Worm (Caenorhabditis elegans) whole organism, L1 larva: ENCODE measurements around the gene vhp-1.
A peak's percentile ranks its signal among the peaks of the same experiment; 100 is the strongest.

Source experiments
- C16A3.4 ChIP-seq: fragments of 150-350 bp; optimal IDR thresholded peaks from 2 replicates; lab custom pipeline; 2014; ENCODE audit warnings: missing biosample characterization, missing genetic modification characterization
- F16B12.6 ChIP-seq: fragments of 150-350 bp; optimal IDR thresholded peaks from 2 replicates; lab custom pipeline; 2014; ENCODE audit warnings: missing biosample characterization, missing genetic modification characterization
- alr-1 ChIP-seq: fragments of 200-800 bp; sonication (Bioruptor generic); optimal IDR thresholded peaks from 2 replicates; lab custom pipeline; 2018; ENCODE audit warnings: borderline replicate concordance, mild to moderate bottlenecking, missing genetic modification characterization, missing compliant biosample characterization
- ama-1 ChIP-seq: fragments of 150-350 bp; optimal IDR thresholded peaks from 2 replicates; lab custom pipeline; 2014
- blmp-1 ChIP-seq: fragments of 150-350 bp; optimal IDR thresholded peaks from 2 replicates; lab custom pipeline; 2014; ENCODE audit warnings: missing biosample characterization, missing genetic modification characterization
- ceh-8 ChIP-seq: fragments of 200-800 bp; sonication (Bioruptor generic); optimal IDR thresholded peaks from 2 replicates; lab custom pipeline; 2018; ENCODE audit warnings: mild to moderate bottlenecking, missing genetic modification characterization, moderate library complexity, missing compliant biosample characterization
- ceh-82 ChIP-seq, 3 experiments: fragments of 150-350 bp in 1 of 3; sonication (generic microtip) in 2 of 3; optimal IDR thresholded peaks; 2 replicates each; lab custom pipeline; 2014 to 2017; ENCODE audit warnings: missing biosample characterization in 3 of 3, missing genetic modification characterization in 3 of 3
- ceh-90 ChIP-seq: sonication (generic microtip); optimal IDR thresholded peaks from 2 replicates; lab custom pipeline; 2016; ENCODE audit warnings: missing genetic modification characterization, missing compliant biosample characterization
- ces-1 ChIP-seq: fragments of 150-350 bp; optimal IDR thresholded peaks from 2 replicates; lab custom pipeline; 2014; ENCODE audit warnings: missing biosample characterization, missing genetic modification reagents, missing genetic modification characterization
- dpl-1 ChIP-seq, 3 experiments: fragments of 150-350 bp in 2 of 3; sonication (generic microtip) in 1 of 3; optimal IDR thresholded peaks; 2 replicates each; lab custom pipeline; 2014 to 2017; ENCODE audit warnings: missing biosample characterization in 3 of 3, missing genetic modification characterization in 3 of 3, missing genetic modification reagents in 3 of 3
- dsc-1 ChIP-seq: sonication (generic microtip); optimal IDR thresholded peaks from 2 replicates; lab custom pipeline; 2016; ENCODE audit warnings: mild to moderate bottlenecking, missing genetic modification characterization, missing compliant biosample characterization
- efl-1 ChIP-seq, 4 experiments: fragments of 150-350 bp; optimal IDR thresholded peaks in 3 of 4; peaks in 1 of 4; 1 replicate in 1 of 4; 2 replicates in 3 of 4; lab custom pipeline; 2014; ENCODE audit warnings: missing biosample characterization in 2 of 4, missing genetic modification characterization in 2 of 4, missing genetic modification reagents in 2 of 4
- egl-13 ChIP-seq: sonication (generic microtip); optimal IDR thresholded peaks from 2 replicates; lab custom pipeline; 2016; ENCODE audit warnings: missing genotype, missing genetic modification reagents, missing genetic modification characterization, missing compliant biosample characterization
- egl-27 ChIP-seq, 2 experiments: fragments of 150-350 bp in 1 of 2; sonication (generic microtip); optimal IDR thresholded peaks; 3 replicates each; lab custom pipeline; 2017 to 2018; ENCODE audit warnings: missing biosample characterization in 2 of 2, missing genetic modification characterization in 2 of 2, missing genetic modification reagents in 2 of 2
- elt-2 ChIP-seq: sonication (generic microtip); optimal IDR thresholded peaks from 2 replicates; lab custom pipeline; 2016; ENCODE audit warnings: missing genetic modification characterization, mild to moderate bottlenecking, inconsistent platforms, missing compliant biosample characterization, missing genetic modification reagents
- elt-3 ChIP-seq, 6 experiments: fragments of 150-350 bp in 1 of 6; sonication (generic microtip); optimal IDR thresholded peaks; 2 replicates each; lab custom pipeline; 2017 to 2018; ENCODE audit warnings: missing biosample characterization in 6 of 6, missing genetic modification characterization in 6 of 6, inconsistent platforms in 1 of 6
- fkh-8 ChIP-seq: sonication (generic microtip); optimal IDR thresholded peaks from 2 replicates; lab custom pipeline; 2016; ENCODE audit warnings: mild to moderate bottlenecking, missing genetic modification characterization, missing compliant biosample characterization
- fos-1 ChIP-seq: fragments of 150-350 bp; optimal IDR thresholded peaks from 2 replicates; lab custom pipeline; 2014; ENCODE audit warnings: missing biosample characterization, missing genetic modification characterization
- irx-1 ChIP-seq: sonication (generic microtip); optimal IDR thresholded peaks from 2 replicates; lab custom pipeline; 2016; ENCODE audit warnings: missing genetic modification characterization, missing compliant biosample characterization
- jun-1 ChIP-seq: fragments of 150-350 bp; optimal IDR thresholded peaks from 2 replicates; lab custom pipeline; 2014; ENCODE audit warnings: missing biosample characterization, missing genetic modification reagents, missing genetic modification characterization
- lin-14 ChIP-seq: fragments of 200-800 bp; sonication (Bioruptor generic); optimal IDR thresholded peaks from 2 replicates; lab custom pipeline; 2018; ENCODE audit warnings: mild to moderate bottlenecking, missing genetic modification characterization, moderate library complexity, missing compliant biosample characterization
- lin-35 ChIP-seq, 2 experiments: fragments of 150-350 bp; optimal IDR thresholded peaks; 2 replicates each; lab custom pipeline; 2014; ENCODE audit warnings: missing biosample characterization in 2 of 2, missing genetic modification characterization in 2 of 2, missing genetic modification reagents in 2 of 2
- lin-39 ChIP-seq: fragments of 150-350 bp; optimal IDR thresholded peaks from 2 replicates; lab custom pipeline; 2014; ENCODE audit warnings: missing biosample characterization, missing genetic modification reagents, missing genetic modification characterization
- lir-3 ChIP-seq: sonication (generic microtip); optimal IDR thresholded peaks from 2 replicates; lab custom pipeline; 2016; ENCODE audit warnings: mild to moderate bottlenecking, missing genetic modification characterization, moderate library complexity, missing compliant biosample characterization; ENCODE audit not compliant: poor library complexity
- lsy-2 ChIP-seq, 2 experiments: fragments of 150-350 bp; optimal IDR thresholded peaks; 2 replicates each; lab custom pipeline; 2014; ENCODE audit warnings: missing biosample characterization in 2 of 2, missing genetic modification characterization in 2 of 2
- mab-9 ChIP-seq: fragments of 200-800 bp; sonication (Bioruptor generic); IDR thresholded peaks from 2 replicates; pipeline ENCODE4 v1.3.6; 2022; ENCODE audit warnings: missing genetic modification reagents, missing genetic modification characterization, missing compliant biosample characterization
- mdl-1 ChIP-seq, 2 experiments: fragments of 150-350 bp; optimal IDR thresholded peaks; 2 replicates each; lab custom pipeline; 2014 to 2017; ENCODE audit warnings: missing biosample characterization in 2 of 2, missing genetic modification characterization in 2 of 2, inconsistent platforms in 1 of 2
- mef-2 ChIP-seq: fragments of 150-350 bp; optimal IDR thresholded peaks from 2 replicates; lab custom pipeline; 2014; ENCODE audit warnings: missing biosample characterization, missing genetic modification characterization
- mep-1 ChIP-seq: fragments of 150-350 bp; optimal IDR thresholded peaks from 2 replicates; lab custom pipeline; 2014; ENCODE audit warnings: missing biosample characterization, missing genetic modification characterization
- nhr-19 ChIP-seq: fragments of 200-800 bp; sonication (Bioruptor generic); conservative IDR thresholded peaks from 2 replicates; pipeline ENCODE4 v1.3.6; 2022; ENCODE audit warnings: missing genetic modification characterization, missing compliant biosample characterization
- nhr-237 ChIP-seq: fragments of 150-350 bp; optimal IDR thresholded peaks from 2 replicates; lab custom pipeline; 2014; ENCODE audit warnings: missing biosample characterization, missing genetic modification characterization
- nhr-47 ChIP-seq: sonication (generic microtip); optimal IDR thresholded peaks from 2 replicates; lab custom pipeline; 2016; ENCODE audit warnings: mild to moderate bottlenecking, missing genetic modification characterization, moderate library complexity, missing compliant biosample characterization
- nhr-71 ChIP-seq: sonication (generic microtip); optimal IDR thresholded peaks from 2 replicates; lab custom pipeline; 2016; ENCODE audit warnings: mild to moderate bottlenecking, missing genetic modification characterization, moderate library complexity, missing compliant biosample characterization
- nhr-77 ChIP-seq: fragments of 150-350 bp; optimal IDR thresholded peaks from 2 replicates; lab custom pipeline; 2014; ENCODE audit warnings: missing biosample characterization, missing genetic modification characterization
- nhr-84 ChIP-seq: sonication (generic microtip); optimal IDR thresholded peaks from 2 replicates; lab custom pipeline; 2017; ENCODE audit warnings: missing biosample characterization, missing genetic modification characterization
- nhr-85 ChIP-seq: sonication (generic microtip); peaks from one replicate; lab custom pipeline; 2016; ENCODE audit warnings: missing genetic modification characterization, inconsistent platforms, missing compliant biosample characterization
- pax-3 ChIP-seq: fragments of 200-800 bp; sonication (Bioruptor generic); optimal IDR thresholded peaks from 2 replicates; lab custom pipeline; 2018; ENCODE audit warnings: mild to moderate bottlenecking, missing genetic modification characterization, moderate library complexity, missing compliant biosample characterization
- pqm-1 ChIP-seq: sonication (generic microtip); optimal IDR thresholded peaks from 3 replicates; lab custom pipeline; 2017; ENCODE audit warnings: missing biosample characterization, missing genetic modification characterization
- rnt-1 ChIP-seq: sonication (generic microtip); optimal IDR thresholded peaks from 2 replicates; lab custom pipeline; 2016; ENCODE audit warnings: mild to moderate bottlenecking, missing genetic modification characterization, moderate library complexity, missing compliant biosample characterization
- skn-1 ChIP-seq: fragments of 150-350 bp; optimal IDR thresholded peaks from 2 replicates; lab custom pipeline; 2014; ENCODE audit warnings: missing biosample characterization, missing genetic modification characterization
- snpc-4 ChIP-seq: fragments of 150-350 bp; optimal IDR thresholded peaks from 2 replicates; lab custom pipeline; 2014; ENCODE audit warnings: missing biosample characterization, missing genetic modification characterization
- snu-23 ChIP-seq: sonication (generic microtip); optimal IDR thresholded peaks from 2 replicates; lab custom pipeline; 2016; ENCODE audit warnings: missing genetic modification characterization, missing compliant biosample characterization
- sup-37 ChIP-seq: fragments of 200-800 bp; sonication (Bioruptor generic); optimal IDR thresholded peaks from 2 replicates; lab custom pipeline; 2018; ENCODE audit warnings: mild to moderate bottlenecking, missing genetic modification characterization, missing compliant biosample characterization
- swsn-7 ChIP-seq: sonication (generic microtip); optimal IDR thresholded peaks from 2 replicates; lab custom pipeline; 2016; ENCODE audit warnings: missing genetic modification characterization, missing compliant biosample characterization
- tbx-2 ChIP-seq: sonication (generic microtip); optimal IDR thresholded peaks from 2 replicates; lab custom pipeline; 2016; ENCODE audit warnings: missing genetic modification characterization, missing compliant biosample characterization
- tlp-1 ChIP-seq: fragments of 150-350 bp; optimal IDR thresholded peaks from 2 replicates; lab custom pipeline; 2014; ENCODE audit warnings: missing biosample characterization, missing genetic modification characterization
- unc-130 ChIP-seq: fragments of 150-350 bp; optimal IDR thresholded peaks from 2 replicates; lab custom pipeline; 2017; ENCODE audit warnings: missing biosample characterization, missing genetic modification characterization, inconsistent platforms
- unc-62 ChIP-seq: fragments of 150-350 bp; optimal IDR thresholded peaks from 2 replicates; lab custom pipeline; 2014; ENCODE audit warnings: missing biosample characterization, missing genetic modification reagents, missing genetic modification characterization
- vab-15 ChIP-seq: sonication (generic microtip); optimal IDR thresholded peaks from 2 replicates; lab custom pipeline; 2017; ENCODE audit warnings: missing genotype, mild to moderate bottlenecking, missing genetic modification characterization, missing compliant biosample characterization
- xbp-1 ChIP-seq: sonication (generic microtip); optimal IDR thresholded peaks from 2 replicates; lab custom pipeline; 2016; ENCODE audit warnings: missing genetic modification characterization, missing compliant biosample characterization
- zag-1 ChIP-seq: fragments of 150-350 bp; optimal IDR thresholded peaks from 2 replicates; lab custom pipeline; 2014; ENCODE audit warnings: missing biosample characterization, missing genetic modification characterization
- ztf-11 ChIP-seq, 2 experiments: sonication (generic microtip); optimal IDR thresholded peaks; 2 replicates each; lab custom pipeline; 2016 to 2017; ENCODE audit warnings: missing genetic modification characterization in 2 of 2, missing biosample characterization in 1 of 2, missing compliant biosample characterization in 1 of 2

The vhp-1 gene

ce11 chrII:5292226-5292752 is 30.8 kb upstream of the vhp-1 start, which contains the start of gene ZK622.4:
Gene ZK622.4, plus strand, starts transcription at chrII:5292702.
- TF ChIP-seq blmp-1 (tag; lab: Kevin White, UChicago) (peak; percentile 36), nhr-85 (tag; lab: Kevin White, UChicago) (no peak), lin-14 (GFP tag; lab: Kevin White, UChicago) (peak; percentile 62), ama-1 (no peak), unc-62 (no peak), ztf-11 (tag; optimal IDR thresholded peaks at IDR 0.05; lab: Kevin White, UChicago) (no peak), egl-27 (tag; optimal IDR thresholded peaks at IDR 0.05; lab: Kevin White, UChicago) (no peak), nhr-77 (tag; lab: Kevin White, UChicago) (peak; percentile 26), xbp-1 (tag; lab: Kevin White, UChicago) (peak; percentile 35), alr-1 (tag; lab: Kevin White, UChicago) (no peak), ceh-8 (no peak), lsy-2 (tag; optimal IDR thresholded peaks at IDR 0.05; lab: Kevin White, UChicago) (peak; percentile 49 to 76), lir-3 (peak; percentile 28), nhr-19 (peak; percentile 33), dsc-1 (tag; lab: Kevin White, UChicago) (peak; percentile 34), fos-1 (tag; lab: Kevin White, UChicago) (peak; percentile 29), elt-2 (tag; lab: Kevin White, UChicago) (peak; percentile 37), pax-3 (tag; lab: Kevin White, UChicago) (no peak), nhr-71 (tag; lab: Kevin White, UChicago) (peak; percentile 67), skn-1 (peak; percentile 25), nhr-84 (tag; lab: Kevin White, UChicago) (no peak), elt-3 (tag; optimal IDR thresholded peaks at IDR 0.05; lab: Kevin White, UChicago) (peak in 1 of 6 experiments; percentile 56), mep-1 (peak; percentile 54), mef-2 (no peak), nhr-47 (tag; lab: Kevin White, UChicago) (peak; percentile 71), pqm-1 (tag; lab: Kevin White, UChicago) (no peak), F16B12.6 (tag; lab: Kevin White, UChicago) (peak; percentile 3), lin-39 (no peak), ces-1 (GFP tag; lab: Kevin White, UChicago) (no peak), snu-23 (GFP tag; lab: Kevin White, UChicago) (peak; percentile 80), ceh-82 (tag; optimal IDR thresholded peaks at IDR 0.05; lab: Kevin White, UChicago) (peak in 1 of 3 experiments; percentile 39), C16A3.4 (tag; lab: Kevin White, UChicago) (peak; percentile 71), dpl-1 (GFP tag; optimal IDR thresholded peaks at IDR 0.05; lab: Kevin White, UChicago) (peak; percentile 15 to 47 (median 20)), vab-15 (tag; lab: Kevin White, UChicago) (no peak), nhr-237 (tag; lab: Kevin White, UChicago) (no peak), swsn-7 (tag; lab: Kevin White, UChicago) (peak; percentile 55), zag-1 (tag; lab: Kevin White, UChicago) (no peak), rnt-1 (tag; lab: Kevin White, UChicago) (peak; percentile 48), egl-13 (tag; lab: Kevin White, UChicago) (peak; percentile 9), irx-1 (tag; lab: Kevin White, UChicago) (peak; percentile 43), mab-9 (GFP tag; lab: Robert Waterston, UW) (no peak), fkh-8 (tag; lab: Kevin White, UChicago) (peak; percentile 40), efl-1 (optimal IDR thresholded peaks at IDR 0.05; lab: Kevin White, UChicago) (peak; percentile 27 to 49), efl-1 (GFP tag; optimal IDR thresholded peaks at IDR 0.05 in 1 of 2; lab: Kevin White, UChicago) (peak; percentile 36 to 85), mdl-1 (tag; optimal IDR thresholded peaks at IDR 0.05; lab: Kevin White, UChicago) (peak in 1 of 2 experiments; percentile 47), lin-35 (GFP tag; optimal IDR thresholded peaks at IDR 0.05; lab: Kevin White, UChicago) (peak; percentile 48 to 62), tlp-1 (no peak), tbx-2 (tag; lab: Kevin White, UChicago) (peak; percentile 30), jun-1 (tag; lab: Kevin White, UChicago) (peak; percentile 22), snpc-4 (tag; lab: Kevin White, UChicago) (peak; percentile 33), unc-130 (tag; lab: Kevin White, UChicago) (no peak), ceh-90 (tag; lab: Kevin White, UChicago) (no peak), sup-37 (GFP tag; lab: Kevin White, UChicago) (no peak)
